Worm (Caenorhabditis elegans): ENCODE results near the gene nas-11.

nas-11 gene

ce11 chrX:6736358-6736991, 23.1 kb downstream of the nas-11 start:
- TF ChIP-seq ztf-22 (GFP tag; optimal IDR thresholded peaks at IDR 0.05) (peak; percentile 21), unc-130 (GFP tag; optimal IDR thresholded peaks at IDR 0.05) (no peak), ztf-25 (GFP tag; IDR thresholded peaks at IDR 0.05) (no peak), xnd-1 (tag; optimal IDR thresholded peaks at IDR 0.05) (no peak), madf-10 (tag; optimal IDR thresholded peaks at IDR 0.05) (peak; percentile 23), dox-1 (GFP tag; IDR thresholded peaks at IDR 0.05) (peak; percentile 51), attf-6 (GFP tag; IDR thresholded peaks at IDR 0.05) (no peak), Y95B8A.8 (GFP tag; IDR thresholded peaks at IDR 0.05) (no peak), repo-1 (tag; optimal IDR thresholded peaks at IDR 0.05) (no peak), ztf-26 (tag; optimal IDR thresholded peaks at IDR 0.05) (peak; percentile 54), lin-26 (GFP tag; IDR thresholded peaks at IDR 0.05) (peak; percentile 64; the same call in 1 of the 2 replicates), chd-7 (tag; optimal IDR thresholded peaks at IDR 0.05) (peak; percentile 63), B0336.3 (GFP tag; IDR thresholded peaks at IDR 0.05) (0 out of 2 replicates have a peak, but pooled peaks have one; percentile 18), atf-7 (tag; optimal IDR thresholded peaks at IDR 0.05) (peak; percentile 78), C06A6.2 (GFP tag; conservative IDR thresholded peaks at IDR 0.05) (0 out of 2 replicates have a peak, but pooled peaks have one; percentile 21), ekl-4 (GFP tag; IDR thresholded peaks at IDR 0.05) (peak; percentile 24; the same call in 1 of the 2 replicates), attf-5 (GFP tag; optimal IDR thresholded peaks at IDR 0.05) (peak; percentile 11), hmg-1.2 (GFP tag; IDR thresholded peaks at IDR 0.05) (0 out of 2 replicates have a peak, but pooled peaks have one; percentile 4), lin-40 (tag; optimal IDR thresholded peaks at IDR 0.05) (peak; percentile 63), K12H6.12 (tag; optimal IDR thresholded peaks at IDR 0.05) (no peak), ztf-6 (GFP tag; IDR thresholded peaks at IDR 0.05) (no peak), die-1 (tag; optimal IDR thresholded peaks at IDR 0.05) (peak; percentile 44), ceh-27 (GFP tag; optimal IDR thresholded peaks at IDR 0.05) (peak; percentile 61), nhr-80 (tag; optimal IDR thresholded peaks at IDR 0.05) (peak; percentile 85), cebp-1 (GFP tag; IDR thresholded peaks at IDR 0.05) (no peak), cebp-1 (tag; optimal IDR thresholded peaks at IDR 0.05) (peak; percentile 34)

ce11 chrX:6737329-6738008, 24.1 kb downstream of the nas-11 start:
- no peak for TF ChIP-seq egrh-3 (GFP tag; IDR thresholded peaks at IDR 0.05)
- no peak for TF ChIP-seq fkh-3 (tag; optimal IDR thresholded peaks at IDR 0.05)
- TF ChIP-seq cebp-1 (GFP tag; IDR thresholded peaks at IDR 0.05) = no peak
- peak; percentile 85 for TF ChIP-seq cebp-1 (tag; optimal IDR thresholded peaks at IDR 0.05)
- peak; percentile 92 for TF ChIP-seq lin-40 (tag; optimal IDR thresholded peaks at IDR 0.05)
- no peak for TF ChIP-seq sptf-2 (GFP tag; optimal IDR thresholded peaks at IDR 0.05)
- TF ChIP-seq nhr-90 (tag; optimal IDR thresholded peaks at IDR 0.05) = peak; percentile 33
- no peak for TF ChIP-seq B0019.2 (GFP tag; conservative IDR thresholded peaks at IDR 0.05)
- peak; percentile 20 for TF ChIP-seq ztf-3 (GFP tag; optimal IDR thresholded peaks at IDR 0.05)
- TF ChIP-seq F33H1.4 (GFP tag; IDR thresholded peaks at IDR 0.05) = no peak
- no peak for TF ChIP-seq Y53F4B.3 (GFP tag; IDR thresholded peaks at IDR 0.05)
- TF ChIP-seq F23B12.7 (tag; optimal IDR thresholded peaks at IDR 0.05; ENCODE audit: insufficient read depth) = no peak
- TF ChIP-seq F49E8.2 (tag; optimal IDR thresholded peaks at IDR 0.05; ENCODE audit: insufficient read depth) = no peak
- TF ChIP-seq gei-17 (GFP tag; optimal IDR thresholded peaks at IDR 0.05) = peak; percentile 68
- TF ChIP-seq attf-5 (GFP tag; optimal IDR thresholded peaks at IDR 0.05) = peak; percentile 71
- no peak for TF ChIP-seq F52B5.7 (tag; optimal IDR thresholded peaks at IDR 0.05)
- TF ChIP-seq xnd-1 (tag; optimal IDR thresholded peaks at IDR 0.05) = no peak
- no peak for TF ChIP-seq ztf-6 (GFP tag; IDR thresholded peaks at IDR 0.05)
- TF ChIP-seq hlh-12 (tag; optimal IDR thresholded peaks at IDR 0.05) = no peak
- TF ChIP-seq akir-1 (GFP tag; optimal IDR thresholded peaks at IDR 0.05) = no peak
- peak in 1 of 3 experiments; percentile 63 for TF ChIP-seq lin-35 (GFP tag; optimal IDR thresholded peaks at IDR 0.05)
- TF ChIP-seq lir-1 (GFP tag; conservative IDR thresholded peaks at IDR 0.05) = peak; percentile 61
- TF ChIP-seq let-607 (tag; optimal IDR thresholded peaks at IDR 0.05) = peak; percentile 4 to 76
- peak; percentile 62 for TF ChIP-seq ZK185.1 (tag; optimal IDR thresholded peaks at IDR 0.05; ENCODE audit: poor library complexity, severe bottlenecking)
- TF ChIP-seq bed-1 (GFP tag; IDR thresholded peaks at IDR 0.05) = no peak
- TF ChIP-seq Y67H2A.10 (GFP tag; conservative IDR thresholded peaks at IDR 0.05) = no peak
